Fruit fly (Drosophila melanogaster) S2 (cell line): ENCODE data around the gene CapaR.

ENCODE experiments used
- CG8478 ChIP-seq: fragments of >200 bp; optimal IDR thresholded peaks from 2 replicates; lab custom pipeline; 2018
- CTCF ChIP-seq, 2 experiments: fragments of >200 bp; optimal IDR thresholded peaks; 2 replicates each; lab custom pipeline; 2018

CapaR gene

dm6 chr3L:21516716-21517266, 45.2 kb downstream of the CapaR start:
- TF ChIP-seq CTCF (optimal IDR thresholded peaks at IDR 0.05; lab: Kevin White, UChicago): no peak
- no peak for TF ChIP-seq CG8478

- TF ChIP-seq CG8478 (no peak), CTCF (optimal IDR thresholded peaks at IDR 0.05; lab: Kevin White, UChicago) (no peak)
Measured at dm6 chr3L:21515823-21516715, 45.9 kb downstream of the CapaR start, which contains the start of the genes SAK and Cdk12. Gene SAK (minus strand): TSS chr3L:21515887. Gene Cdk12 (plus strand): TSS chr3L:21516306.

dm6 chr3L:21509488-21510122, 52.4 kb downstream of the CapaR start:
- no peak for TF ChIP-seq CG8478
